Fruit fly (Drosophila melanogaster) whole organism, wandering third instar larva: ENCODE results near the gene Zip89B.

Experiments
- Abd-B ChIP-seq: fragments of >200 bp; optimal IDR thresholded peaks from 2 replicates; lab custom pipeline; 2017; ENCODE audit warnings: missing biosample characterization, missing genetic modification characterization
- CG32264 ChIP-seq: fragments of 200-800 bp; sonication (Bioruptor generic); optimal IDR thresholded peaks from 2 replicates; lab custom pipeline; 2016; ENCODE audit warnings: missing biosample characterization, missing genetic modification characterization
- CG9705 ChIP-seq: fragments of 200-800 bp; sonication (Bioruptor generic); optimal IDR thresholded peaks from 2 replicates; lab custom pipeline; 2018; ENCODE audit warnings: missing biosample characterization, mild to moderate bottlenecking, missing genetic modification characterization
- CrebA ChIP-seq: fragments of 200-800 bp; sonication (Bioruptor generic); optimal IDR thresholded peaks from 2 replicates; lab custom pipeline; 2016; ENCODE audit warnings: missing biosample characterization, mild to moderate bottlenecking, missing genetic modification characterization, borderline replicate concordance
- Dfd ChIP-seq: fragments of >200 bp; optimal IDR thresholded peaks from 2 replicates; lab custom pipeline; 2017; ENCODE audit warnings: missing biosample characterization, missing genetic modification characterization
- Dif ChIP-seq: fragments of 200-275, 200-300 bp; sonication (Bioruptor generic); optimal IDR thresholded peaks from 2 replicates; lab custom pipeline; 2018; ENCODE audit warnings: missing biosample characterization, missing genetic modification characterization; ENCODE audit not compliant: partially characterized antibody
- GATAd ChIP-seq: sonication (Bioruptor generic); optimal IDR thresholded peaks from 2 replicates; lab custom pipeline; 2016; ENCODE audit warnings: missing biosample characterization, missing genetic modification characterization
- HLH106 ChIP-seq: fragments of 200-800 bp; optimal IDR thresholded peaks from 3 replicates; lab custom pipeline; 2019; ENCODE audit warnings: missing biosample characterization, mild to moderate bottlenecking, missing genetic modification characterization, moderate library complexity
- Hnf4 ChIP-seq: fragments of 200-800 bp; sonication (Bioruptor generic); optimal IDR thresholded peaks from 2 replicates; lab custom pipeline; 2016; ENCODE audit warnings: missing biosample characterization, mild to moderate bottlenecking, missing genetic modification characterization
- Hr78 ChIP-seq: fragments of >200 bp; optimal IDR thresholded peaks from 2 replicates; lab custom pipeline; 2017; ENCODE audit warnings: missing biosample characterization, missing genetic modification characterization
- Hr83 ChIP-seq: fragments of 200-300 bp; sonication (Bioruptor generic); optimal IDR thresholded peaks from 2 replicates; lab custom pipeline; 2016; ENCODE audit warnings: missing biosample characterization, mild to moderate bottlenecking, missing genetic modification characterization, moderate library complexity; ENCODE audit not compliant: poor library complexity, severe bottlenecking
- Jra ChIP-seq: sonication (Bioruptor generic); optimal IDR thresholded peaks from 2 replicates; lab custom pipeline; 2016; ENCODE audit warnings: missing biosample characterization, missing genetic modification characterization
- Mio ChIP-seq: sonication (Bioruptor generic); optimal IDR thresholded peaks from 2 replicates; lab custom pipeline; 2016; ENCODE audit warnings: missing biosample characterization, missing genetic modification characterization
- Myc ChIP-seq: fragments of >200 bp; optimal IDR thresholded peaks from 2 replicates; lab custom pipeline; 2017
- N ChIP-seq: fragments of >200 bp; optimal IDR thresholded peaks from 2 replicates; lab custom pipeline; 2018; ENCODE audit warnings: missing biosample characterization, missing external identifiers, missing genetic modification characterization
- OdsH ChIP-seq: fragments of 200-800 bp; sonication (Bioruptor generic); optimal IDR thresholded peaks from 2 replicates; lab custom pipeline; 2016; ENCODE audit warnings: missing biosample characterization, mild to moderate bottlenecking, missing genetic modification characterization
- Rel ChIP-seq, 2 experiments: fragments of 200-800 bp; sonication (Bioruptor generic) in 1 of 2; optimal IDR thresholded peaks; 2 replicates in 1 of 2; 3 replicates in 1 of 2; lab custom pipeline; 2016 to 2019; ENCODE audit warnings: mild to moderate bottlenecking in 2 of 2, missing biosample characterization in 2 of 2, missing genetic modification characterization in 2 of 2, moderate library complexity in 1 of 2
- Sp1 ChIP-seq: fragments of 200-800 bp; sonication (Bioruptor generic); optimal IDR thresholded peaks from 3 replicates; lab custom pipeline; 2019; ENCODE audit warnings: missing biosample characterization, mild to moderate bottlenecking, missing genetic modification characterization, moderate library complexity
- Vsx2 ChIP-seq: fragments of 200-300, 225-300 bp; sonication (Bioruptor generic); optimal IDR thresholded peaks from 2 replicates; lab custom pipeline; 2018; ENCODE audit warnings: missing biosample characterization, missing genetic modification characterization; ENCODE audit not compliant: partially characterized antibody
- br ChIP-seq: fragments of 200-800 bp; sonication (Bioruptor generic); optimal IDR thresholded peaks from 2 replicates; lab custom pipeline; 2016; ENCODE audit warnings: missing biosample characterization, missing genetic modification characterization
- brk ChIP-seq: fragments of 200-800 bp; sonication (Bioruptor generic); optimal IDR thresholded peaks from 2 replicates; lab custom pipeline; 2016; ENCODE audit warnings: missing biosample characterization, mild to moderate bottlenecking, missing genetic modification characterization
- dl ChIP-seq, 2 experiments: fragments of 175-275, 200-275 bp in 1 of 2; fragments of 200-275 bp in 1 of 2; sonication (Bioruptor generic); optimal IDR thresholded peaks; lab custom pipeline; 2018; ENCODE audit warnings: mild to moderate bottlenecking in 2 of 2, missing biosample characterization in 2 of 2, missing genetic modification characterization in 2 of 2, moderate library complexity in 2 of 2; ENCODE audit not compliant: partially characterized antibody in 2 of 2, insufficient read depth in 1 of 2
- dmrt93B ChIP-seq: fragments of 200-800 bp; sonication (Bioruptor generic); optimal IDR thresholded peaks from 2 replicates; lab custom pipeline; 2018; ENCODE audit warnings: missing biosample characterization, mild to moderate bottlenecking, missing genetic modification characterization
- dsf ChIP-seq: sonication (Bioruptor generic); optimal IDR thresholded peaks from 2 replicates; lab custom pipeline; 2016; ENCODE audit warnings: missing biosample characterization, missing genetic modification characterization, borderline replicate concordance
- ey ChIP-seq: fragments of 200-800 bp; sonication (Bioruptor generic); optimal IDR thresholded peaks from 2 replicates; lab custom pipeline; 2016; ENCODE audit warnings: missing biosample characterization, missing genetic modification characterization
- foxo ChIP-seq, 2 experiments: fragments of 200-800 bp; sonication (Bioruptor generic); optimal IDR thresholded peaks; 2 replicates in 1 of 2; 3 replicates in 1 of 2; lab custom pipeline; 2016 to 2017; ENCODE audit warnings: missing biosample characterization in 2 of 2, missing genetic modification characterization in 2 of 2
- fru ChIP-seq: fragments of 200-800 bp; sonication (Bioruptor generic); optimal IDR thresholded peaks from 3 replicates; lab custom pipeline; 2016; ENCODE audit warnings: missing biosample characterization, mild to moderate bottlenecking, missing genetic modification characterization
- h ChIP-seq: fragments of 200-800 bp; sonication (Bioruptor generic); optimal IDR thresholded peaks from 3 replicates; lab custom pipeline; 2016; ENCODE audit warnings: missing biosample characterization, mild to moderate bottlenecking, missing genetic modification characterization
- jim ChIP-seq: fragments of 175-275, 200-325 bp; sonication (Bioruptor generic); optimal IDR thresholded peaks from 2 replicates; lab custom pipeline; 2016; ENCODE audit warnings: missing biosample characterization, mild to moderate bottlenecking, missing genetic modification characterization
- lola ChIP-seq: fragments of >200 bp; optimal IDR thresholded peaks from 2 replicates; lab custom pipeline; 2017; ENCODE audit warnings: missing biosample characterization, missing genetic modification characterization
- pan ChIP-seq: fragments of >200 bp; optimal IDR thresholded peaks from 2 replicates; lab custom pipeline; 2017
- psq ChIP-seq: fragments of 200-800 bp; sonication (Bioruptor generic); optimal IDR thresholded peaks from 3 replicates; lab custom pipeline; 2017; ENCODE audit warnings: missing biosample characterization, mild to moderate bottlenecking, missing genetic modification characterization, moderate library complexity
- rgr ChIP-seq: fragments of 200-800 bp; sonication (Bioruptor generic); optimal IDR thresholded peaks from 3 replicates; lab custom pipeline; 2016; ENCODE audit warnings: missing biosample characterization, mild to moderate bottlenecking, missing genetic modification characterization
- sage ChIP-seq: fragments of 200-800 bp; sonication (Bioruptor generic); optimal IDR thresholded peaks from 2 replicates; lab custom pipeline; 2016; ENCODE audit warnings: missing biosample characterization, mild to moderate bottlenecking, missing genetic modification characterization
- sv ChIP-seq: fragments of 200-800 bp; sonication (Bioruptor generic); optimal IDR thresholded peaks from 3 replicates; lab custom pipeline; 2016; ENCODE audit warnings: missing biosample characterization, missing genetic modification characterization
- tai ChIP-seq: sonication (Bioruptor generic); optimal IDR thresholded peaks from 2 replicates; lab custom pipeline; 2016; ENCODE audit warnings: missing biosample characterization, missing genetic modification characterization
- usp ChIP-seq: fragments of >200 bp; optimal IDR thresholded peaks from 2 replicates; lab custom pipeline; 2017; ENCODE audit warnings: missing biosample characterization, missing genetic modification characterization
- woc ChIP-seq: sonication (Bioruptor generic); optimal IDR thresholded peaks from 2 replicates; lab custom pipeline; 2016; ENCODE audit warnings: missing biosample characterization, mild to moderate bottlenecking, missing genetic modification characterization

Zip89B gene

dm6 chr3R:16334329-16334728 is 28.8 kb downstream of the Zip89B start:
- TF ChIP-seq fru (GFP tag; lab: Kevin White, UChicago) = no peak
- peak; percentile 20 for TF ChIP-seq Vsx2 (GFP tag; lab: Kevin White, UChicago)
- TF ChIP-seq pan = no peak

DNA sequence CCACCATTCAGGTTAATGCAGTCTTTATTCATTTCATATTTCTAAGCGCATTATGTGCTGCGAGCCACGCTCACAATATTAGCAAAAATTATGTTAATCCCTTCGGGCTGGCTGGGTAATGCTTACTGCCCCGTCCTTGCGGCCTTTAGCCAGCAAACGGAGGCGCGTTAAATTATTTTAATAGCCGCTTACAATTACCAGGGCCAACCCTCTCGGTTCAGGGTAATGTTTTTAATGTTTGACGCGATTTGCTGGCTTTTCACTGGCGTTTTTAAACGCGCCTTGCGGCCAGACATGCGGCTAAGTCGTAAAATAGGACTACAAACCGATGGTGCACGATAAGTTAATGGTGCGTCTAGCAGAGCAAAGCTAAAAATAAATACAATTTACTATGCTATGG is 29.2 kb downstream of the Zip89B start:
- TF ChIP-seq Vsx2 (GFP tag; lab: Kevin White, UChicago) (no peak), sage (GFP tag; lab: Kevin White, UChicago) (no peak), dl (GFP tag; optimal IDR thresholded peaks at IDR 0.05; lab: Kevin White, UChicago; ENCODE audit: insufficient read depth in 1 of 2, partially characterized antibody in 2 of 2) (no peak), Hnf4 (GFP tag; lab: Kevin White, UChicago) (no peak)

dm6 chr3R:16335438-16336073 is 30.0 kb downstream of the Zip89B start:
- TF ChIP-seq rgr (GFP tag; lab: Kevin White, UChicago) (no peak), N (GFP tag; lab: Kevin White, UChicago) (no peak), br (GFP tag; lab: Kevin White, UChicago) (no peak), Dif (no peak), woc (no peak), tai (GFP tag; lab: Kevin White, UChicago) (no peak), dsf (no peak), Myc (no peak), GATAd (GFP tag; lab: Kevin White, UChicago) (no peak), Sp1 (GFP tag; lab: Kevin White, UChicago) (no peak), dmrt93B (GFP tag; lab: Kevin White, UChicago) (no peak), Rel (GFP tag; optimal IDR thresholded peaks at IDR 0.05; lab: Kevin White, UChicago) (no peak), Rel (tag; optimal IDR thresholded peaks at IDR 0.05; lab: Kevin White, UChicago) (no peak), Hr83 (GFP tag; lab: Kevin White, UChicago) (no peak)

- TF ChIP-seq Myc = no peak
- TF ChIP-seq CG32264 (GFP tag; lab: Kevin White, UChicago) = no peak
- peak; percentile 25 for TF ChIP-seq h
- peak; percentile 46 for TF ChIP-seq woc
- no peak for TF ChIP-seq tai (GFP tag; lab: Kevin White, UChicago)
- TF ChIP-seq dl (GFP tag; optimal IDR thresholded peaks at IDR 0.05; lab: Kevin White, UChicago; ENCODE audit: insufficient read depth in 1 of 2, partially characterized antibody in 2 of 2) = no peak
- peak; percentile 30 for TF ChIP-seq br (GFP tag; lab: Kevin White, UChicago)
- TF ChIP-seq Vsx2 (GFP tag; lab: Kevin White, UChicago) = no peak
- no peak for TF ChIP-seq lola (GFP tag; lab: Kevin White, UChicago)
- TF ChIP-seq jim = no peak
- peak; percentile 9 for TF ChIP-seq Sp1 (GFP tag; lab: Kevin White, UChicago)
- TF ChIP-seq Hnf4 (GFP tag; lab: Kevin White, UChicago) = peak; percentile 8
- TF ChIP-seq Rel (GFP tag; optimal IDR thresholded peaks at IDR 0.05; lab: Kevin White, UChicago) = no peak
- TF ChIP-seq Rel (tag; optimal IDR thresholded peaks at IDR 0.05; lab: Kevin White, UChicago) = no peak
- no peak for TF ChIP-seq Dfd (GFP tag; lab: Kevin White, UChicago)
- TF ChIP-seq Abd-B (GFP tag; lab: Kevin White, UChicago) = no peak
- no peak for TF ChIP-seq sv (GFP tag; lab: Kevin White, UChicago)
- no peak for TF ChIP-seq GATAd (GFP tag; lab: Kevin White, UChicago)
- no peak for TF ChIP-seq dmrt93B (GFP tag; lab: Kevin White, UChicago)
- no peak for TF ChIP-seq usp (GFP tag; lab: Kevin White, UChicago)
- peak; percentile 39 for TF ChIP-seq ey
- TF ChIP-seq Hr78 (GFP tag; lab: Kevin White, UChicago) = no peak
- peak; percentile 48 for TF ChIP-seq sage (GFP tag; lab: Kevin White, UChicago)
- TF ChIP-seq pan = no peak
- TF ChIP-seq CG9705 (GFP tag; lab: Kevin White, UChicago) = no peak
- TF ChIP-seq Hr83 (GFP tag; lab: Kevin White, UChicago) = no peak
- no peak for TF ChIP-seq psq (GFP tag; lab: Kevin White, UChicago)
- no peak for TF ChIP-seq CrebA (GFP tag; lab: Kevin White, UChicago)
- peak; percentile 47 for TF ChIP-seq fru (GFP tag; lab: Kevin White, UChicago)
- peak in 1 of 2 experiments; percentile 40 for TF ChIP-seq foxo (GFP tag; optimal IDR thresholded peaks at IDR 0.05; lab: Kevin White, UChicago)
- TF ChIP-seq Mio (GFP tag; lab: Kevin White, UChicago) = no peak
- no peak for TF ChIP-seq OdsH (GFP tag; lab: Kevin White, UChicago)
- no peak for TF ChIP-seq Jra
- TF ChIP-seq rgr (GFP tag; lab: Kevin White, UChicago) = no peak
- no peak for TF ChIP-seq dsf
- TF ChIP-seq N (GFP tag; lab: Kevin White, UChicago) = no peak
- TF ChIP-seq HLH106 (tag; lab: Kevin White, UChicago) = peak; percentile 16
- TF ChIP-seq Dif = no peak
- no peak for TF ChIP-seq brk (GFP tag; lab: Kevin White, UChicago)
These were observed 30.9 kb downstream of the Zip89B start for dm6 chr3R:16336327-16337052.
